Fruit fly (Drosophila melanogaster) whole organism, embryonic: Measurements from ENCODE around the gene mad2.

Experiments
- Aef1 ChIP-seq: fragments of 200-800 bp; sonication (Bioruptor generic); IDR thresholded peaks from 3 replicates; pipeline ENCODE4 v1.3.6; 2022; ENCODE audit warnings: missing biosample characterization, missing genetic modification characterization
- Atf3 ChIP-seq: fragments of 200-800 bp; sonication (Bioruptor generic); optimal IDR thresholded peaks from 3 replicates; lab custom pipeline; 2016; ENCODE audit warnings: missing biosample characterization, missing genetic modification characterization
- B-H1 ChIP-seq: fragments of 200-800 bp; sonication (Bioruptor generic); IDR thresholded peaks from 3 replicates; pipeline ENCODE4 v1.3.6; 2022; ENCODE audit warnings: missing biosample characterization, missing genetic modification characterization
- Bgb ChIP-seq: fragments of 200-800 bp; sonication (Bioruptor generic); IDR thresholded peaks from 2 replicates; pipeline ENCODE4 v1.3.6; 2022; ENCODE audit warnings: missing biosample characterization, missing genetic modification characterization; ENCODE audit not compliant: partially characterized antibody
- CG10267 ChIP-seq: fragments of 200-800 bp; sonication (Bioruptor generic); optimal IDR thresholded peaks from 2 replicates; lab custom pipeline; 2018; ENCODE audit warnings: missing biosample characterization, mild to moderate bottlenecking, missing genetic modification characterization, moderate library complexity
- CG10366 ChIP-seq: fragments of 200-800 bp; sonication (Bioruptor generic); IDR thresholded peaks from 2 replicates; pipeline ENCODE4 v1.3.6; 2022; ENCODE audit warnings: missing biosample characterization, missing genetic modification characterization
- CG11247 ChIP-seq: fragments of 200-800 bp; sonication (Bioruptor generic); IDR thresholded peaks from 2 replicates; pipeline ENCODE4 v1.3.6; 2022; ENCODE audit warnings: missing biosample characterization, missing genetic modification characterization
- CG11456 ChIP-seq: fragments of 200-800 bp; sonication (Bioruptor generic); IDR thresholded peaks from 3 replicates; pipeline ENCODE4 v1.3.6; 2022; ENCODE audit warnings: missing biosample characterization, missing genetic modification characterization
- CG11504 ChIP-seq: fragments of 200-800 bp; sonication (Bioruptor generic); optimal IDR thresholded peaks from 3 replicates; lab custom pipeline; 2019; ENCODE audit warnings: missing biosample characterization, mild to moderate bottlenecking, missing genetic modification characterization, moderate library complexity
- CG12744 ChIP-seq: fragments of 200-800 bp; sonication (Bioruptor generic); optimal IDR thresholded peaks from 2 replicates; lab custom pipeline; 2016; ENCODE audit warnings: missing biosample characterization, missing genetic modification characterization
- CG1603 ChIP-seq: fragments of 200-800 bp; sonication (Bioruptor generic); optimal IDR thresholded peaks from 2 replicates; lab custom pipeline; 2019; ENCODE audit warnings: missing biosample characterization, mild to moderate bottlenecking, missing genetic modification characterization, moderate library complexity
- CG17359 ChIP-seq: fragments of 200-800 bp; sonication (Bioruptor generic); optimal IDR thresholded peaks from 3 replicates; lab custom pipeline; 2018; ENCODE audit warnings: missing biosample characterization, mild to moderate bottlenecking, missing genetic modification characterization, moderate library complexity
- CG17912 ChIP-seq: fragments of 200-800 bp; sonication (Bioruptor generic); optimal IDR thresholded peaks from 2 replicates; lab custom pipeline; 2018; ENCODE audit warnings: missing biosample characterization, mild to moderate bottlenecking, missing genetic modification characterization
- CG2875 ChIP-seq: fragments of 200-800 bp; sonication (Bioruptor generic); optimal IDR thresholded peaks from 2 replicates; lab custom pipeline; 2017; ENCODE audit warnings: missing biosample characterization, mild to moderate bottlenecking, missing genetic modification characterization, missing genetic modification reagents
- CG32772 ChIP-seq: fragments of 200-800 bp; sonication (Bioruptor generic); IDR thresholded peaks from 2 replicates; pipeline ENCODE4 v1.3.6; 2022; ENCODE audit warnings: missing biosample characterization, missing genetic modification characterization
- CG34224 ChIP-seq: fragments of 200-800 bp; sonication (Bioruptor generic); IDR thresholded peaks from 3 replicates; pipeline ENCODE4 v1.3.6; 2022; ENCODE audit warnings: missing biosample characterization, missing genetic modification characterization; ENCODE audit not compliant: partially characterized antibody
- CG3726 ChIP-seq: fragments of 200-800 bp; sonication (Bioruptor generic); IDR thresholded peaks from 3 replicates; pipeline ENCODE4, ENCODE4 v1.3.6; 2022; ENCODE audit warnings: missing biosample characterization, missing genetic modification characterization
- CG4707 ChIP-seq: fragments of 200-800 bp; sonication (Bioruptor generic); optimal IDR thresholded peaks from 2 replicates; lab custom pipeline; 2018; ENCODE audit warnings: missing biosample characterization, mild to moderate bottlenecking, missing genetic modification characterization, moderate library complexity
- CG4854 ChIP-seq: fragments of 200-800 bp; sonication (Bioruptor generic); optimal IDR thresholded peaks from 2 replicates; lab custom pipeline; 2016; ENCODE audit warnings: missing biosample characterization, missing genetic modification characterization, inconsistent platforms
- CG9215 ChIP-seq: fragments of 200-800 bp; sonication (Bioruptor generic); IDR thresholded peaks from 2 replicates; pipeline ENCODE4 v1.3.6; 2022; ENCODE audit warnings: missing biosample characterization, missing genetic modification characterization
- CrebB ChIP-seq: fragments of 200-800 bp; sonication (Bioruptor generic); optimal IDR thresholded peaks from 3 replicates; lab custom pipeline; 2018; ENCODE audit warnings: missing biosample characterization, mild to moderate bottlenecking, missing genetic modification characterization
- Dll ChIP-seq: fragments of 200-800 bp; sonication (Bioruptor generic); IDR thresholded peaks from 4 replicates; pipeline ENCODE4 v1.3.6; 2022; ENCODE audit warnings: missing biosample characterization, missing genetic modification characterization; ENCODE audit not compliant: partially characterized antibody
- Hr51 ChIP-seq, 2 experiments: fragments of 200-800 bp; sonication (Bioruptor generic); optimal IDR thresholded peaks; 2 replicates in 1 of 2; 3 replicates in 1 of 2; lab custom pipeline; 2016 to 2018; ENCODE audit warnings: missing biosample characterization in 2 of 2, missing genetic modification characterization in 2 of 2, mild to moderate bottlenecking in 1 of 2, moderate library complexity in 1 of 2
- Lim3 ChIP-seq: fragments of 200-800 bp; sonication (Bioruptor generic); IDR thresholded peaks from 2 replicates; pipeline ENCODE4 v1.3.6; 2022; ENCODE audit warnings: missing biosample characterization, missing genetic modification characterization
- Lpt ChIP-seq: fragments of >200 bp; optimal IDR thresholded peaks from 2 replicates; lab custom pipeline; 2018; ENCODE audit warnings: missing biosample characterization, missing genetic modification characterization
- Med ChIP-seq: fragments of 200-800 bp; sonication (Bioruptor generic); peaks from one replicate; lab custom pipeline; 2016; ENCODE audit warnings: missing biosample characterization, missing genetic modification characterization, mild to moderate bottlenecking, inconsistent platforms, moderate library complexity
- Mrtf ChIP-seq: fragments of 200-800 bp; sonication (Bioruptor generic); IDR thresholded peaks from 3 replicates; pipeline ENCODE4 v1.3.6; 2022; ENCODE audit warnings: missing biosample characterization, missing genetic modification characterization
- Nf-YA ChIP-seq: fragments of 200-800 bp; sonication (Bioruptor generic); IDR thresholded peaks from 2 replicates; pipeline ENCODE4 v1.3.6; 2022; ENCODE audit warnings: missing biosample characterization, missing genetic modification characterization
- Ptx1 ChIP-seq: fragments of 200-800 bp; sonication (Bioruptor generic); IDR thresholded peaks from 2 replicates; pipeline ENCODE4 v1.3.6; 2022; ENCODE audit warnings: missing biosample characterization, missing genetic modification characterization
- Rfx ChIP-seq: fragments of 200-800 bp; sonication (Bioruptor generic); IDR thresholded peaks from 2 replicates; pipeline ENCODE4 v1.3.6; 2022; ENCODE audit warnings: missing biosample characterization, missing genetic modification characterization
- Sry-β ChIP-seq: fragments of 200-800 bp; sonication (Bioruptor generic); optimal IDR thresholded peaks from 2 replicates; lab custom pipeline; 2018; ENCODE audit warnings: missing biosample characterization, mild to moderate bottlenecking, missing genetic modification characterization, moderate library complexity
- crp ChIP-seq, 2 experiments: fragments of 200-800 bp; sonication (Bioruptor generic); optimal IDR thresholded peaks; 2 replicates in 1 of 2; 3 replicates in 1 of 2; lab custom pipeline; 2017; ENCODE audit warnings: missing biosample characterization in 2 of 2, missing genetic modification characterization in 2 of 2, mild to moderate bottlenecking in 1 of 2, moderate library complexity in 1 of 2
- cwo ChIP-seq: fragments of 200-800 bp; sonication (Bioruptor generic); optimal IDR thresholded peaks from 3 replicates; lab custom pipeline; 2017; ENCODE audit warnings: missing biosample characterization, missing genetic modification characterization, mild to moderate bottlenecking, moderate library complexity, missing genetic modification reagents
- dm ChIP-seq: fragments of 200-800 bp; sonication (Bioruptor generic); optimal IDR thresholded peaks from 3 replicates; lab custom pipeline; 2016; ENCODE audit warnings: missing biosample characterization, missing genetic modification characterization
- en ChIP-seq: fragments of 200-800 bp; sonication (Bioruptor generic); optimal IDR thresholded peaks from 2 replicates; lab custom pipeline; 2016; ENCODE audit warnings: missing biosample characterization, missing genetic modification characterization
- eve ChIP-seq, 2 experiments: fragments of >200 bp; optimal IDR thresholded peaks; 2 replicates each; lab custom pipeline; 2017; ENCODE audit warnings: missing biosample characterization in 2 of 2, missing genetic modification characterization in 2 of 2
- fd3F ChIP-seq: fragments of 200-800 bp; sonication (Bioruptor generic); optimal IDR thresholded peaks from 2 replicates; lab custom pipeline; 2018; ENCODE audit warnings: missing biosample characterization, mild to moderate bottlenecking, missing genetic modification characterization, moderate library complexity
- gro ChIP-seq: fragments of 200-800 bp; sonication (Bioruptor generic); optimal IDR thresholded peaks from 2 replicates; lab custom pipeline; 2016; ENCODE audit warnings: missing biosample characterization, missing genetic modification characterization
- jigr1 ChIP-seq: fragments of 200-800 bp; sonication (Bioruptor generic); IDR thresholded peaks from 3 replicates; pipeline ENCODE4 v1.3.6; 2022; ENCODE audit warnings: missing biosample characterization, missing genetic modification characterization
- lbe ChIP-seq: fragments of 200-800 bp; sonication (Bioruptor generic); optimal IDR thresholded peaks from 2 replicates; lab custom pipeline; 2016; ENCODE audit warnings: missing biosample characterization, mild to moderate bottlenecking, missing genetic modification characterization
- nau ChIP-seq: fragments of 200-800 bp; sonication (Bioruptor generic); optimal IDR thresholded peaks from 3 replicates; lab custom pipeline; 2017; ENCODE audit warnings: missing biosample characterization, mild to moderate bottlenecking, missing genetic modification characterization, missing genetic modification reagents
- p53 ChIP-seq: fragments of 200-800 bp; sonication (Bioruptor generic); optimal IDR thresholded peaks from 2 replicates; lab custom pipeline; 2016; ENCODE audit warnings: missing biosample characterization, missing genetic modification characterization
- prd ChIP-seq, 3 experiments: fragments of >200 bp in 2 of 3; fragments of 200-800 bp in 1 of 3; sonication (Bioruptor generic) in 1 of 3; optimal IDR thresholded peaks in 2 of 3; IDR thresholded peaks in 1 of 3; 2 replicates in 2 of 3; 3 replicates in 1 of 3; pipeline versions ENCODE4 v1.3.6 to Lab custom; 2017 to 2022; ENCODE audit warnings: missing biosample characterization in 1 of 3, missing genetic modification characterization in 1 of 3
- shn ChIP-seq: fragments of 200-800 bp; sonication (Bioruptor generic); optimal IDR thresholded peaks from 3 replicates; lab custom pipeline; 2016; ENCODE audit warnings: missing biosample characterization, missing genetic modification characterization
- sob ChIP-seq: fragments of 200-800 bp; sonication (Bioruptor generic); IDR thresholded peaks from 2 replicates; pipeline ENCODE4 v1.3.6; 2022; ENCODE audit warnings: missing biosample characterization, missing genetic modification characterization
- sqz ChIP-seq: fragments of 200-800 bp; sonication (Bioruptor generic); optimal IDR thresholded peaks from 3 replicates; lab custom pipeline; 2018; ENCODE audit warnings: missing biosample characterization, mild to moderate bottlenecking, missing genetic modification characterization
- twi ChIP-seq: fragments of 200-800 bp; optimal IDR thresholded peaks from 2 replicates; lab custom pipeline; 2019; ENCODE audit warnings: missing biosample characterization, mild to moderate bottlenecking, missing genetic modification characterization, moderate library complexity
- tx ChIP-seq: fragments of 200-800 bp; sonication (Bioruptor generic); optimal IDR thresholded peaks from 2 replicates; lab custom pipeline; 2016; ENCODE audit warnings: missing biosample characterization, missing genetic modification characterization
- usp ChIP-seq: fragments of >200 bp; optimal IDR thresholded peaks from 2 replicates; lab custom pipeline; 2017; ENCODE audit warnings: missing biosample characterization, missing genetic modification characterization
- vfl ChIP-seq: fragments of 200-800 bp; sonication (Bioruptor generic); optimal IDR thresholded peaks from 2 replicates; lab custom pipeline; 2016; ENCODE audit warnings: missing biosample characterization, missing genetic modification characterization

Gene mad2

dm6 chr3L:5819310-5819709 is 6.4 kb upstream of the mad2 start (continued):
- TF ChIP-seq CG4707 (GFP tag; lab: Kevin White, UChicago) (no peak), nau (GFP tag; lab: Kevin White, UChicago) (no peak), sqz (GFP tag; lab: Kevin White, UChicago) (no peak), fd3F (GFP tag; lab: Kevin White, UChicago) (peak; percentile 33), CrebB (tag; lab: Kevin White, UChicago) (no peak), crp (GFP tag; optimal IDR thresholded peaks at IDR 0.05; lab: Kevin White, UChicago) (no peak), CG11456 (GFP tag; lab: Robert Waterston, UW) (no peak), Ptx1 (GFP tag; lab: Robert Waterston, UW) (peak; percentile 42; the same call in 1 of the 2 replicates), cwo (GFP tag; lab: Kevin White, UChicago) (no peak), CG10366 (GFP tag; lab: Robert Waterston, UW) (peak; percentile 21; the same call in 1 of the 2 replicates), CG17359 (tag; lab: Kevin White, UChicago) (peak; percentile 20), prd (optimal IDR thresholded peaks at IDR 0.05; lab: Kevin White, UChicago) (no peak), prd (GFP tag; IDR thresholded peaks at IDR 0.05; lab: Robert Waterston, UW) (peak; percentile 47; the same call in 2 of the 3 replicates), sob (GFP tag; lab: Robert Waterston, UW) (0 out of 2 replicates have a peak, but pooled peaks have one; percentile 31), eve (GFP tag; optimal IDR thresholded peaks at IDR 0.05; lab: Kevin White, UChicago) (no peak), CG11247 (no peak), twi (tag; lab: Kevin White, UChicago) (no peak), lbe (GFP tag; lab: Kevin White, UChicago) (peak; percentile 16), Bgb (GFP tag; lab: Robert Waterston, UW) (no peak), CG12744 (GFP tag; lab: Kevin White, UChicago) (peak; percentile 26), dm (GFP tag; lab: Kevin White, UChicago) (no peak), CG3726 (no peak), Aef1 (GFP tag; lab: Robert Waterston, UW) (no peak), en (GFP tag; lab: Kevin White, UChicago) (no peak), CG34224 (no peak), Lim3 (GFP tag; lab: Robert Waterston, UW) (no peak), Dll (no peak), Med (peak; percentile 86), CG17912 (GFP tag; lab: Kevin White, UChicago) (no peak), CG32772 (GFP tag; lab: Robert Waterston, UW) (0 out of 2 replicates have a peak, but pooled peaks have one; percentile 37), Rfx (GFP tag; lab: Robert Waterston, UW) (peak; percentile 55; the same call in 1 of the 2 replicates), Atf3 (GFP tag; lab: Kevin White, UChicago) (no peak), CG9215 (GFP tag; lab: Robert Waterston, UW) (0 out of 2 replicates have a peak, but pooled peaks have one; percentile 27), CG2875 (GFP tag; lab: Kevin White, UChicago) (peak; percentile 15), gro (GFP tag; lab: Kevin White, UChicago) (no peak), CG1603 (tag; lab: Kevin White, UChicago) (peak; percentile 24), Lpt (GFP tag; lab: Kevin White, UChicago) (no peak), shn (GFP tag; lab: Kevin White, UChicago) (no peak), Nf-YA (GFP tag; lab: Robert Waterston, UW) (no peak), Sry-β (GFP tag; lab: Kevin White, UChicago) (no peak), tx (GFP tag; lab: Kevin White, UChicago) (no peak), Hr51 (GFP tag; optimal IDR thresholded peaks at IDR 0.05; lab: Kevin White, UChicago) (peak in 1 of 2 experiments; percentile 47), jigr1 (GFP tag; lab: Robert Waterston, UW) (no peak), CG4854 (GFP tag; lab: Kevin White, UChicago) (no peak), CG10267 (tag; lab: Kevin White, UChicago) (no peak), vfl (no peak), B-H1 (no peak), p53 (GFP tag; lab: Kevin White, UChicago) (no peak), usp (GFP tag; lab: Kevin White, UChicago) (no peak), CG11504 (peak; percentile 47), Mrtf (no peak)
